Worm (Caenorhabditis elegans) whole organism, L2 larva: ENCODE data around the gene tub-1.

Experiments used
- C34F6.9 ChIP-seq: fragments of 150-350 bp; optimal IDR thresholded peaks from 2 replicates; lab custom pipeline; 2014; ENCODE audit warnings: missing biosample characterization, missing genetic modification characterization
- F13H6.1 ChIP-seq: sonication (generic microtip); optimal IDR thresholded peaks from 2 replicates; lab custom pipeline; 2016; ENCODE audit warnings: missing genetic modification characterization, missing compliant biosample characterization
- R02D3.7 ChIP-seq: fragments of 150-350 bp; optimal IDR thresholded peaks from 2 replicates; lab custom pipeline; 2014; ENCODE audit warnings: missing biosample characterization, missing genetic modification characterization
- Y55F3AM.14 ChIP-seq: fragments of 200-800 bp; sonication (Bioruptor generic); optimal IDR thresholded peaks from 2 replicates; lab custom pipeline; 2018; ENCODE audit warnings: mild to moderate bottlenecking, missing genetic modification characterization, missing compliant biosample characterization
- ZK546.5 ChIP-seq: sonication (generic microtip); optimal IDR thresholded peaks from 2 replicates; lab custom pipeline; 2017; ENCODE audit warnings: missing biosample characterization, missing genetic modification characterization
- ama-1 ChIP-seq: fragments of 150-350 bp; optimal IDR thresholded peaks from 2 replicates; lab custom pipeline; 2018; ENCODE audit warnings: inconsistent platforms
- blmp-1 ChIP-seq: sonication (generic microtip); optimal IDR thresholded peaks from 2 replicates; lab custom pipeline; 2017; ENCODE audit warnings: missing genetic modification characterization, mild to moderate bottlenecking, missing compliant biosample characterization, antibody characterized with exemption, moderate library complexity; ENCODE audit not compliant: insufficient read depth
- ceh-16 ChIP-seq: fragments of 150-350 bp; optimal IDR thresholded peaks from 2 replicates; lab custom pipeline; 2014; ENCODE audit warnings: missing biosample characterization, missing genetic modification characterization
- ceh-82 ChIP-seq: fragments of 150-350 bp; optimal IDR thresholded peaks from 2 replicates; lab custom pipeline; 2014; ENCODE audit warnings: missing biosample characterization, missing genetic modification characterization
- crh-2 ChIP-seq: sonication (generic microtip); optimal IDR thresholded peaks from 2 replicates; lab custom pipeline; 2017; ENCODE audit warnings: missing biosample characterization, missing genetic modification characterization
- dmd-4 ChIP-seq: sonication (generic microtip); optimal IDR thresholded peaks from 2 replicates; lab custom pipeline; 2017; ENCODE audit warnings: missing biosample characterization, missing genetic modification characterization
- egl-27 ChIP-seq: sonication (generic microtip); optimal IDR thresholded peaks from 3 replicates; lab custom pipeline; 2017; ENCODE audit warnings: missing biosample characterization, missing genetic modification reagents, missing genetic modification characterization
- elt-1 ChIP-seq: fragments of 150-350 bp; optimal IDR thresholded peaks from 2 replicates; lab custom pipeline; 2014; ENCODE audit warnings: missing biosample characterization, missing genetic modification characterization
- elt-3 ChIP-seq: sonication (generic microtip); optimal IDR thresholded peaks from 2 replicates; lab custom pipeline; 2017; ENCODE audit warnings: missing biosample characterization, missing genetic modification characterization
- fos-1 ChIP-seq: fragments of 150-350 bp; optimal IDR thresholded peaks from 2 replicates; lab custom pipeline; 2014; ENCODE audit warnings: missing biosample characterization, missing genetic modification characterization
- gmeb-1 ChIP-seq: fragments of 150-350 bp; optimal IDR thresholded peaks from 2 replicates; lab custom pipeline; 2014; ENCODE audit warnings: missing biosample characterization, missing genetic modification characterization
- lin-11 ChIP-seq: fragments of 150-350 bp; sonication (generic microtip); optimal IDR thresholded peaks from 2 replicates; lab custom pipeline; 2014; ENCODE audit warnings: missing biosample characterization, missing genetic modification characterization, inconsistent platforms, mixed read lengths
- lin-13 ChIP-seq: fragments of 150-350 bp; optimal IDR thresholded peaks from 2 replicates; lab custom pipeline; 2014; ENCODE audit warnings: missing biosample characterization, missing genetic modification reagents, missing genetic modification characterization
- lin-39 ChIP-seq: fragments of 150-350 bp; optimal IDR thresholded peaks from 2 replicates; lab custom pipeline; 2014; ENCODE audit warnings: missing biosample characterization, missing genetic modification reagents, missing genetic modification characterization
- lsy-2 ChIP-seq, 2 experiments: fragments of 150-350 bp in 1 of 2; sonication (generic microtip) in 1 of 2; optimal IDR thresholded peaks; 2 replicates each; lab custom pipeline; 2014 to 2017; ENCODE audit warnings: missing biosample characterization in 2 of 2, missing genetic modification characterization in 2 of 2
- mab-5 ChIP-seq: fragments of 150-350 bp; optimal IDR thresholded peaks from 2 replicates; lab custom pipeline; 2014; ENCODE audit warnings: missing biosample characterization, missing genetic modification characterization
- mbf-1 ChIP-seq: sonication (generic microtip); optimal IDR thresholded peaks from 2 replicates; lab custom pipeline; 2017; ENCODE audit warnings: missing biosample characterization, missing genetic modification characterization
- mdl-1 ChIP-seq, 2 experiments: fragments of 150-350 bp in 1 of 2; sonication (generic microtip) in 1 of 2; optimal IDR thresholded peaks; 2 replicates each; lab custom pipeline; 2017; ENCODE audit warnings: missing biosample characterization in 2 of 2, missing genetic modification characterization in 2 of 2
- nhr-10 ChIP-seq: sonication (generic microtip); optimal IDR thresholded peaks from 2 replicates; lab custom pipeline; 2017; ENCODE audit warnings: missing biosample characterization, missing genetic modification characterization
- nhr-11 ChIP-seq: fragments of 150-350 bp; optimal IDR thresholded peaks from 2 replicates; lab custom pipeline; 2014; ENCODE audit warnings: missing biosample characterization, missing genetic modification characterization
- nhr-12 ChIP-seq: fragments of 150-350 bp; optimal IDR thresholded peaks from 2 replicates; lab custom pipeline; 2014; ENCODE audit warnings: missing biosample characterization, missing genetic modification characterization
- nhr-129 ChIP-seq: fragments of 150-350 bp; optimal IDR thresholded peaks from 2 replicates; lab custom pipeline; 2014; ENCODE audit warnings: missing biosample characterization, missing genetic modification characterization
- nhr-21 ChIP-seq: fragments of 150-350 bp; optimal IDR thresholded peaks from 2 replicates; lab custom pipeline; 2014; ENCODE audit warnings: missing biosample characterization, missing genetic modification characterization
- nhr-237 ChIP-seq: fragments of 150-350 bp; optimal IDR thresholded peaks from 2 replicates; lab custom pipeline; 2014; ENCODE audit warnings: missing biosample characterization, missing genetic modification characterization
- nhr-25 ChIP-seq: fragments of 150-350 bp; sonication (generic microtip); optimal IDR thresholded peaks from 3 replicates; lab custom pipeline; 2014; ENCODE audit warnings: missing biosample characterization, missing genetic modification characterization
- nhr-6 ChIP-seq: fragments of 150-350 bp; optimal IDR thresholded peaks from 2 replicates; lab custom pipeline; 2014; ENCODE audit warnings: missing biosample characterization, missing genetic modification characterization
- nhr-77 ChIP-seq: fragments of 150-350 bp; optimal IDR thresholded peaks from 2 replicates; lab custom pipeline; 2014; ENCODE audit warnings: missing biosample characterization, missing genetic modification characterization
- peb-1 ChIP-seq: fragments of 150-350 bp; optimal IDR thresholded peaks from 2 replicates; lab custom pipeline; 2014; ENCODE audit warnings: missing biosample characterization, missing genetic modification characterization
- sem-4 ChIP-seq: fragments of 150-350 bp; optimal IDR thresholded peaks from 2 replicates; lab custom pipeline; 2014; ENCODE audit warnings: missing biosample characterization, missing genetic modification reagents, missing genetic modification characterization
- skn-1 ChIP-seq: sonication (generic microtip); optimal IDR thresholded peaks from 2 replicates; lab custom pipeline; 2017; ENCODE audit warnings: missing biosample characterization, missing genetic modification characterization
- sma-3 ChIP-seq: sonication (generic microtip); optimal IDR thresholded peaks from 2 replicates; lab custom pipeline; 2016; ENCODE audit warnings: missing genetic modification reagents, missing genetic modification characterization, missing compliant biosample characterization
- sma-9 ChIP-seq, 2 experiments: fragments of 150-350 bp in 1 of 2; sonication (generic microtip) in 1 of 2; optimal IDR thresholded peaks; 2 replicates each; lab custom pipeline; 2014 to 2016; ENCODE audit warnings: missing genetic modification characterization in 2 of 2, mild to moderate bottlenecking in 1 of 2, missing biosample characterization in 1 of 2, missing compliant biosample characterization in 1 of 2, missing genetic modification reagents in 1 of 2, moderate library complexity in 1 of 2
- snpc-4 ChIP-seq: fragments of 150-350 bp; optimal IDR thresholded peaks from 2 replicates; lab custom pipeline; 2014; ENCODE audit warnings: missing biosample characterization, missing genetic modification characterization
- unc-39 ChIP-seq: fragments of 150-350 bp; optimal IDR thresholded peaks from 2 replicates; lab custom pipeline; 2014; ENCODE audit warnings: missing biosample characterization, missing genetic modification characterization
- unc-55 ChIP-seq: fragments of 150-350 bp; sonication (generic microtip); optimal IDR thresholded peaks from 3 replicates; lab custom pipeline; 2014; ENCODE audit warnings: missing biosample characterization, missing genetic modification reagents, missing genetic modification characterization
- zag-1 ChIP-seq: fragments of 150-350 bp; optimal IDR thresholded peaks from 2 replicates; lab custom pipeline; 2014; ENCODE audit warnings: missing biosample characterization, missing genetic modification characterization
- ztf-1 ChIP-seq: fragments of 200-800 bp; sonication (Bioruptor generic); conservative IDR thresholded peaks from 2 replicates; pipeline ENCODE4 v1.3.6; 2022; ENCODE audit warnings: missing genetic modification characterization, missing compliant biosample characterization
- ztf-11 ChIP-seq: sonication (generic microtip); optimal IDR thresholded peaks from 2 replicates; lab custom pipeline; 2017; ENCODE audit warnings: missing biosample characterization, missing genetic modification characterization

Gene tub-1

DNA sequence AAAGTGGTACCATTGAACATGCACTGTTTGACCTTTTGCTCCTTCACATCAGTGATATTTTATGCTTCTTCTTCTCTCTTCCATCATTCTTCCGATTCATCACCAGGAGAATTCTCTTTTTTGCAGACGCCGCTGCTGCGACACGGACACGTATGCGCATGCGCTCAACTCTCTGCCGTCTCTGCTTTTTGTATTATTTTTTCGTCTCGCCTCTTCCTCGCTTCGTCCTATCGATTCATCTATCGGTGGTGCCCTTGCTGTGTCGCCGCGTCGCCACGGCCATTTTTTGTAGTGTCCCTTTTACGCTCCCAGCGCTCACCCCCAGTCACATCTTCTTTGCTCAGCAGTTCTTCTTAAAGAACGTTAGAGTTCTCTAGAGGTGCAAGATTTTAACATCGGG, 30.6 kb downstream of the tub-1 start:
- no peak for TF ChIP-seq blmp-1 (tag; lab: Kevin White, UChicago)
- no peak for TF ChIP-seq dmd-4
- no peak for TF ChIP-seq sma-3 (GFP tag; lab: Kevin White, UChicago)
- TF ChIP-seq ceh-82 (tag; lab: Kevin White, UChicago), result no peak
- no peak for TF ChIP-seq nhr-6
- no peak for TF ChIP-seq peb-1 (tag; lab: Kevin White, UChicago)
- TF ChIP-seq C34F6.9 (tag; lab: Kevin White, UChicago), result peak; percentile 55
- TF ChIP-seq Y55F3AM.14 (GFP tag; lab: Kevin White, UChicago), result peak; percentile 6
- no peak for TF ChIP-seq R02D3.7 (tag; lab: Kevin White, UChicago)
- TF ChIP-seq nhr-77, result no peak
- no peak for TF ChIP-seq elt-1 (tag; lab: Kevin White, UChicago)
- TF ChIP-seq ceh-16 (tag; lab: Kevin White, UChicago), result no peak
- no peak for TF ChIP-seq ZK546.5 (tag; lab: Kevin White, UChicago)
- TF ChIP-seq zag-1, result peak; percentile 55
- no peak for TF ChIP-seq nhr-12 (tag; lab: Kevin White, UChicago)
- TF ChIP-seq egl-27 (tag; lab: Kevin White, UChicago), result no peak
- peak; percentile 66 for TF ChIP-seq sem-4 (tag; lab: Kevin White, UChicago)
- peak; percentile 45 for TF ChIP-seq nhr-129 (tag; lab: Kevin White, UChicago)
- TF ChIP-seq mab-5 (tag; lab: Kevin White, UChicago), result peak; percentile 28
- no peak for TF ChIP-seq ztf-1 (GFP tag; lab: Robert Waterston, UW)
- TF ChIP-seq lin-13 (GFP tag; lab: Kevin White, UChicago), result peak; percentile 18
- TF ChIP-seq nhr-11 (tag; lab: Kevin White, UChicago), result no peak
- TF ChIP-seq skn-1, result no peak
- TF ChIP-seq snpc-4, result no peak
- TF ChIP-seq nhr-21 (tag; lab: Kevin White, UChicago), result peak; percentile 8
- no peak for TF ChIP-seq nhr-10 (tag; lab: Kevin White, UChicago)
- TF ChIP-seq elt-3 (tag; lab: Kevin White, UChicago), result no peak
- TF ChIP-seq nhr-25 (tag; lab: Kevin White, UChicago), result peak; percentile 22
- no peak for TF ChIP-seq ztf-11 (tag; lab: Kevin White, UChicago)
- TF ChIP-seq unc-39 (tag; lab: Kevin White, UChicago), result no peak
- no peak for TF ChIP-seq mbf-1 (tag; lab: Kevin White, UChicago)
- TF ChIP-seq lin-11 (tag; lab: Kevin White, UChicago), result peak; percentile 26
- TF ChIP-seq mdl-1 (tag; optimal IDR thresholded peaks at IDR 0.05; lab: Kevin White, UChicago), result peak; percentile 39 to 54
- TF ChIP-seq crh-2 (tag; lab: Kevin White, UChicago), result peak; percentile 89
- TF ChIP-seq gmeb-1 (tag; lab: Kevin White, UChicago), result no peak
- peak; percentile 36 for TF ChIP-seq sma-9 (GFP tag; optimal IDR thresholded peaks at IDR 0.05; lab: Kevin White, UChicago)
- TF ChIP-seq sma-9 (tag; optimal IDR thresholded peaks at IDR 0.05; lab: Kevin White, UChicago), result no peak
- TF ChIP-seq ama-1 (lab: Kevin White, UChicago), result no peak
- peak; percentile 70 for TF ChIP-seq fos-1 (tag; lab: Kevin White, UChicago)
- TF ChIP-seq lsy-2 (tag; optimal IDR thresholded peaks at IDR 0.05; lab: Kevin White, UChicago), result peak in 1 of 2 experiments; percentile 69
- TF ChIP-seq nhr-237 (tag; lab: Kevin White, UChicago), result no peak
- no peak for TF ChIP-seq lin-39
- TF ChIP-seq unc-55 (GFP tag; lab: Kevin White, UChicago), result peak; percentile 70
- TF ChIP-seq F13H6.1 (tag; lab: Kevin White, UChicago), result peak; percentile 31

DNA sequence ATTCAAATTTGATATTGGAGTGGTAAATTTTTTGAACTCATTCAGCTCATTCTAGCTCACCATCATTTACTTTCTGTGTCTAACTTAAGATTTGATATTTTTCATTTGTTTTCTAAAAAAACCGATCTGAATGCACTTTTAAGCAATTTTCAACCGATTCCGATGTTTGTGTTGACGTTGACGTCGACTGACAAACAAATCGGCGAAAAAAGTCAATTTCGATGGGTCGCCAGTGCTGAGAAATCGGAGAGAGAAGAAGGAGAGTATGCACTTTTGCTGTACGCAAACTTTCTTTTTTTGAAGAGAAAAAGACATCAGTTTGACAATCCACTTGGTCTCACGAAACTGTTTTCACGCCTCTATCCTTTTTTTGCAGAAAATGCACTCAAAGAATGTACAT, 31.3 kb downstream of the tub-1 start:
- TF ChIP-seq sma-9 (GFP tag; optimal IDR thresholded peaks at IDR 0.05; lab: Kevin White, UChicago), result peak; percentile 8
- no peak for TF ChIP-seq sma-9 (tag; optimal IDR thresholded peaks at IDR 0.05; lab: Kevin White, UChicago)
- peak; percentile 2 for TF ChIP-seq blmp-1 (tag; lab: Kevin White, UChicago)
- TF ChIP-seq nhr-129 (tag; lab: Kevin White, UChicago), result peak; percentile 1
- TF ChIP-seq nhr-25 (tag; lab: Kevin White, UChicago), result no peak
